Worm (Caenorhabditis elegans): ENCODE data around the gene ZK1248.11.
A peak's percentile ranks its signal among the peaks of the same experiment; 100 is the strongest.

ZK1248.11 gene

DNA sequence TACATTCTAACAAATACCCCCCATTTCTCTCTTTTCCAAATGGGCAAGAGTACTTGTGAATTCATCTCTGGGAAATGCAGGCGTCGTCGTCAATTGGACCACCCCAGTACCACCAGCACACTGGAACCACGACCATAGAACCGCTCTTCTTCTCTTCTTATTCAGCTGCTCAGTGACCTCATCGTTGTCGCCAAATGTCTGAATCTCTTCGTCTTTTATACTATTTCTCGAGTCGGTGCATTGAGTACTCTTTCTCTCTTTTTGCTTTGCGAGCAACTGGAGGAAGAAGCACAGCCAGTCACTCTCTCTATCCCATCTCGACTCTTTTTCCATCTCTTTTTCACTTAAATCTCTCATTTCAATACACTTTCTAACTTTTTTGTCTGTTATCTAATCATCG lies 48.5 kb downstream of the ZK1248.11 start (continued):
- TF ChIP-seq nhr-76 (tag; optimal IDR thresholded peaks at IDR 0.05), result no peak
- TF ChIP-seq ceh-44 (GFP tag; IDR thresholded peaks at IDR 0.05), result no peak
- TF ChIP-seq nhr-11 (tag; optimal IDR thresholded peaks at IDR 0.05), result peak; percentile 11
- no peak for TF ChIP-seq set-16 (GFP tag; IDR thresholded peaks at IDR 0.05)
- TF ChIP-seq nhr-111 (GFP tag; optimal IDR thresholded peaks at IDR 0.05), result no peak
- peak; percentile 29 for TF ChIP-seq aha-1 (tag)
- TF ChIP-seq hlh-11 (tag; optimal IDR thresholded peaks at IDR 0.05), result peak; percentile 50
- TF ChIP-seq pqm-1 (tag; optimal IDR thresholded peaks at IDR 0.05), result no peak
- no peak for TF ChIP-seq Y75B8A.6 (GFP tag; IDR thresholded peaks at IDR 0.05)
- no peak for TF ChIP-seq F10B5.3 (tag; optimal IDR thresholded peaks at IDR 0.05)
- TF ChIP-seq F44E2.7 (GFP tag; IDR thresholded peaks at IDR 0.05), result no peak
- TF ChIP-seq mdl-1 (tag; optimal IDR thresholded peaks at IDR 0.05), result no peak
- TF ChIP-seq hif-1 (tag; optimal IDR thresholded peaks at IDR 0.05), result no peak
